Worm (Caenorhabditis elegans) whole organism, young adult: ENCODE results near the gene ZC404.16.

Experiments
- F22D6.2 ChIP-seq: sonication (generic microtip); optimal IDR thresholded peaks from 2 replicates; lab custom pipeline; 2016; ENCODE audit warnings: mild to moderate bottlenecking, missing genetic modification characterization, missing compliant biosample characterization
- F23B12.7 ChIP-seq: sonication (generic microtip); optimal IDR thresholded peaks from 2 replicates; lab custom pipeline; 2017; ENCODE audit warnings: missing genetic modification characterization, mild to moderate bottlenecking, missing compliant biosample characterization, antibody characterized with exemption, moderate library complexity; ENCODE audit not compliant: insufficient read depth
- F57A8.1 ChIP-seq: fragments of 200-800 bp; sonication (Bioruptor generic); optimal IDR thresholded peaks from 2 replicates; lab custom pipeline; 2018; ENCODE audit warnings: mild to moderate bottlenecking, missing genetic modification characterization, moderate library complexity, missing compliant biosample characterization
- Y53G8AR.9 ChIP-seq: fragments of 200-800 bp; sonication (Bioruptor generic); conservative IDR thresholded peaks from 2 replicates; pipeline ENCODE4 v1.3.6; 2022; ENCODE audit warnings: missing genetic modification reagents, missing genetic modification characterization, missing compliant biosample characterization
- Y56A3A.18 ChIP-seq: fragments of 200-800 bp; sonication (Bioruptor generic); IDR thresholded peaks from 2 replicates; pipeline ENCODE4 v1.3.6; 2022; ENCODE audit warnings: missing genetic modification reagents, missing genetic modification characterization, missing compliant biosample characterization
- Y67H2A.10 ChIP-seq: fragments of 200-800 bp; sonication (Bioruptor generic); conservative IDR thresholded peaks from 2 replicates; pipeline ENCODE4 v1.3.6; 2022; ENCODE audit warnings: missing genetic modification reagents, missing genetic modification characterization, missing compliant biosample characterization
- Y95B8A.8 ChIP-seq: fragments of 200-800 bp; sonication (Bioruptor generic); IDR thresholded peaks from 2 replicates; pipeline ENCODE4 v1.3.6; 2022; ENCODE audit warnings: missing genetic modification reagents, missing genetic modification characterization, missing compliant biosample characterization
- aptf-2 ChIP-seq: fragments of 200-800 bp; sonication (Bioruptor generic); conservative IDR thresholded peaks from 2 replicates; pipeline ENCODE4 v1.3.6; 2022; ENCODE audit warnings: missing genetic modification reagents, missing genetic modification characterization, missing compliant biosample characterization
- aptf-3 ChIP-seq: fragments of 200-800 bp; sonication (Bioruptor generic); IDR thresholded peaks from 2 replicates; pipeline ENCODE4 v1.3.6; 2022; ENCODE audit warnings: missing genetic modification characterization, missing compliant biosample characterization
- attf-5 ChIP-seq: fragments of 200-800 bp; sonication (Bioruptor generic); optimal IDR thresholded peaks from 2 replicates; lab custom pipeline; 2018; ENCODE audit warnings: mild to moderate bottlenecking, missing genetic modification characterization, missing compliant biosample characterization
- bed-1 ChIP-seq: fragments of 200-800 bp; sonication (Bioruptor generic); IDR thresholded peaks from 2 replicates; pipeline ENCODE4 v1.3.6; 2022; ENCODE audit warnings: missing genetic modification reagents, missing genetic modification characterization, missing compliant biosample characterization
- cebp-1 ChIP-seq, 2 experiments: fragments of 200-800 bp in 1 of 2; sonication (Bioruptor generic) in 1 of 2; sonication (generic microtip) in 1 of 2; IDR thresholded peaks in 1 of 2; optimal IDR thresholded peaks in 1 of 2; 2 replicates each; pipeline versions ENCODE4 v1.3.6 to Lab custom; 2017 to 2022; ENCODE audit warnings: missing compliant biosample characterization in 2 of 2, missing genetic modification characterization in 2 of 2, mild to moderate bottlenecking in 1 of 2, missing genetic modification reagents in 1 of 2, moderate library complexity in 1 of 2
- ceh-40 ChIP-seq: fragments of 200-800 bp; sonication (Bioruptor generic); IDR thresholded peaks from 2 replicates; pipeline ENCODE4 v1.3.6; 2022; ENCODE audit warnings: missing genetic modification characterization, missing compliant biosample characterization
- him-1 ChIP-seq: sonication (generic microtip); optimal IDR thresholded peaks from 2 replicates; lab custom pipeline; 2016; ENCODE audit warnings: missing genotype, missing genetic modification reagents, missing genetic modification characterization, missing compliant biosample characterization
- hlh-12 ChIP-seq: sonication (generic microtip); optimal IDR thresholded peaks from 2 replicates; lab custom pipeline; 2016; ENCODE audit warnings: missing genetic modification characterization, missing compliant biosample characterization
- let-607 ChIP-seq, 2 experiments: fragments of 200-800 bp in 1 of 2; sonication (Bioruptor generic) in 1 of 2; sonication (generic microtip) in 1 of 2; optimal IDR thresholded peaks; 2 replicates each; lab custom pipeline; 2016 to 2018; ENCODE audit warnings: mild to moderate bottlenecking in 2 of 2, missing compliant biosample characterization in 2 of 2, missing genetic modification characterization in 2 of 2, moderate library complexity in 2 of 2, missing genotype in 1 of 2
- lin-26 ChIP-seq: fragments of 200-800 bp; sonication (Bioruptor generic); IDR thresholded peaks from 2 replicates; pipeline ENCODE4 v1.3.6; 2022; ENCODE audit warnings: missing genetic modification reagents, missing genetic modification characterization, missing compliant biosample characterization
- lin-40 ChIP-seq: sonication (generic microtip); optimal IDR thresholded peaks from 2 replicates; lab custom pipeline; 2016; ENCODE audit warnings: missing genetic modification characterization, mild to moderate bottlenecking, missing compliant biosample characterization, missing genotype, missing genetic modification reagents
- lsy-27 ChIP-seq: sonication (generic microtip); optimal IDR thresholded peaks from 2 replicates; lab custom pipeline; 2017; ENCODE audit warnings: missing genetic modification characterization, mild to moderate bottlenecking, missing compliant biosample characterization, antibody characterized with exemption, missing genotype, borderline replicate concordance; ENCODE audit not compliant: insufficient read depth
- madf-6 ChIP-seq: fragments of 200-800 bp; sonication (Bioruptor generic); IDR thresholded peaks from 2 replicates; pipeline ENCODE4 v1.3.6; 2022; ENCODE audit warnings: missing genetic modification reagents, missing genetic modification characterization, missing compliant biosample characterization
- madf-8 ChIP-seq: fragments of 200-800 bp; sonication (Bioruptor generic); conservative IDR thresholded peaks from 2 replicates; pipeline ENCODE4 v1.3.6; 2022; ENCODE audit warnings: missing genetic modification reagents, missing genetic modification characterization, missing compliant biosample characterization
- mel-28 ChIP-seq: sonication (generic microtip); optimal IDR thresholded peaks from 2 replicates; lab custom pipeline; 2016; ENCODE audit warnings: borderline replicate concordance, mild to moderate bottlenecking, missing genetic modification characterization, missing compliant biosample characterization
- nhr-120 ChIP-seq: fragments of 200-800 bp; sonication (Bioruptor generic); IDR thresholded peaks from 2 replicates; pipeline ENCODE4 v1.3.6; 2022; ENCODE audit warnings: missing genetic modification characterization, missing compliant biosample characterization
- nhr-27 ChIP-seq: fragments of 200-800 bp; sonication (Bioruptor generic); optimal IDR thresholded peaks from 2 replicates; lab custom pipeline; 2018; ENCODE audit warnings: mild to moderate bottlenecking, missing genetic modification characterization, moderate library complexity, missing compliant biosample characterization
- nhr-80 ChIP-seq: sonication (generic microtip); optimal IDR thresholded peaks from 2 replicates; lab custom pipeline; 2016; ENCODE audit warnings: missing genetic modification characterization, missing compliant biosample characterization
- pha-4 ChIP-seq: fragments of 150-350 bp; sonication (generic microtip); optimal IDR thresholded peaks from 2 replicates; lab custom pipeline; 2014; ENCODE audit warnings: missing biosample characterization, missing genetic modification reagents, missing genetic modification characterization
- rpc-1 ChIP-seq, 2 experiments: fragments of 150-350 bp in 1 of 2; sonication (generic microtip) in 1 of 2; optimal IDR thresholded peaks; 2 replicates each; lab custom pipeline; 2014 to 2018; ENCODE audit warnings: missing biosample characterization in 1 of 2, missing genetic modification characterization in 1 of 2, missing genetic modification reagents in 1 of 2, missing genotype in 1 of 2
- snpc-3.4 ChIP-seq: sonication (generic microtip); optimal IDR thresholded peaks from 2 replicates; lab custom pipeline; 2017; ENCODE audit warnings: missing genetic modification characterization, mild to moderate bottlenecking, missing compliant biosample characterization, antibody characterized with exemption, moderate library complexity, missing genotype, missing genetic modification reagents
- sptf-2 ChIP-seq: fragments of 200-800 bp; sonication (Bioruptor generic); optimal IDR thresholded peaks from 2 replicates; lab custom pipeline; 2018; ENCODE audit warnings: mild to moderate bottlenecking, missing genetic modification characterization, missing compliant biosample characterization
- tbx-9 ChIP-seq: sonication (generic microtip); optimal IDR thresholded peaks from 2 replicates; lab custom pipeline; 2016; ENCODE audit warnings: borderline replicate concordance, missing genetic modification characterization, inconsistent platforms, missing compliant biosample characterization
- unc-130 ChIP-seq: sonication (generic microtip); optimal IDR thresholded peaks from 2 replicates; lab custom pipeline; 2016; ENCODE audit warnings: missing genetic modification reagents, missing genetic modification characterization, missing compliant biosample characterization
- xnd-1 ChIP-seq: sonication (generic microtip); optimal IDR thresholded peaks from 2 replicates; lab custom pipeline; 2016; ENCODE audit warnings: missing genotype, missing genetic modification reagents, missing genetic modification characterization, missing compliant biosample characterization
- ztf-6 ChIP-seq: fragments of 200-800 bp; sonication (Bioruptor generic); IDR thresholded peaks from 2 replicates; pipeline ENCODE4 v1.3.6; 2022; ENCODE audit warnings: missing genetic modification reagents, missing genetic modification characterization, missing compliant biosample characterization

ZC404.16 gene

ce11 chrV:6775708-6776107 lies 2.1 kb upstream of the ZC404.16 start, which contains the start of gene srh-28:
srh-28 (minus strand) TSS chrV:6775808.
- TF ChIP-seq attf-5 (GFP tag; lab: Kevin White, UChicago) (no peak), sptf-2 (no peak), aptf-3 (GFP tag; lab: Robert Waterston, UW) (no peak), lsy-27 (tag; lab: Kevin White, UChicago) (no peak)

ce11 chrV:6771645-6772044 lies 2.0 kb downstream of the ZC404.16 start, which contains the start of gene srh-30:
srh-30 (minus strand) TSS chrV:6771745.
- TF ChIP-seq F57A8.1 (GFP tag; lab: Kevin White, UChicago) (no peak), madf-8 (no peak), him-1 (tag; lab: Kevin White, UChicago) (no peak), Y53G8AR.9 (GFP tag; lab: Robert Waterston, UW) (no peak), ceh-40 (GFP tag; lab: Robert Waterston, UW) (no peak), aptf-2 (GFP tag; lab: Robert Waterston, UW) (no peak), pha-4 (tag; lab: Kevin White, UChicago) (no peak), mel-28 (tag; lab: Kevin White, UChicago) (no peak), Y67H2A.10 (GFP tag; lab: Robert Waterston, UW) (no peak)

- no peak for TF ChIP-seq snpc-3.4
- TF ChIP-seq F23B12.7, result no peak
- no peak for TF ChIP-seq F57A8.1 (GFP tag; lab: Kevin White, UChicago)
- no peak for TF ChIP-seq unc-130
- TF ChIP-seq nhr-80 (tag; lab: Kevin White, UChicago), result no peak
- TF ChIP-seq cebp-1 (GFP tag; IDR thresholded peaks at IDR 0.05; lab: Robert Waterston, UW), result no peak
- TF ChIP-seq cebp-1 (tag; optimal IDR thresholded peaks at IDR 0.05; lab: Kevin White, UChicago), result no peak
- no peak for TF ChIP-seq rpc-1 (optimal IDR thresholded peaks at IDR 0.05; lab: Kevin White, UChicago)
- TF ChIP-seq rpc-1 (tag; optimal IDR thresholded peaks at IDR 0.05; lab: Kevin White, UChicago), result no peak
Observed at ce11 chrV:6769440-6769839, 4.2 kb downstream of the ZC404.16 start.

- TF ChIP-seq Y56A3A.18 (no peak), lin-26 (GFP tag; lab: Robert Waterston, UW) (no peak), nhr-120 (no peak), F22D6.2 (no peak), bed-1 (GFP tag; lab: Robert Waterston, UW) (no peak), nhr-80 (tag; lab: Kevin White, UChicago) (no peak), tbx-9 (tag; lab: Kevin White, UChicago) (no peak), nhr-27 (no peak), let-607 (tag; optimal IDR thresholded peaks at IDR 0.05; lab: Kevin White, UChicago) (no peak), unc-130 (no peak), madf-6 (GFP tag; lab: Robert Waterston, UW) (no peak), hlh-12 (tag; lab: Kevin White, UChicago) (no peak), ztf-6 (GFP tag; lab: Robert Waterston, UW) (no peak), Y95B8A.8 (GFP tag; lab: Robert Waterston, UW) (no peak), lin-40 (tag; lab: Kevin White, UChicago) (no peak), xnd-1 (tag; lab: Kevin White, UChicago) (no peak)
Observed at ce11 chrV:6768452-6768929, 5.1 kb downstream of the ZC404.16 start, which contains the start of the genes T25F10.1 and clik-1. T25F10.1 (plus strand) TSS chrV:6768502. clik-1 (minus strand) TSS chrV:6768732.
